Fruit fly (Drosophila melanogaster) whole organism, embryonic: ENCODE results near the gene PAN3.

Experiments
- CG43689 ChIP-seq: fragments of 200-800 bp; sonication (Bioruptor generic); IDR thresholded peaks from 2 replicates; pipeline ENCODE4 v1.3.6; 2022; ENCODE audit warnings: missing biosample characterization, missing genetic modification characterization
- CG7745 ChIP-seq: fragments of 200-800 bp; sonication (Bioruptor generic); optimal IDR thresholded peaks from 2 replicates; lab custom pipeline; 2018; ENCODE audit warnings: missing biosample characterization, mild to moderate bottlenecking, missing genetic modification characterization, moderate library complexity
- CG7987 ChIP-seq: fragments of 200-800 bp; sonication (Bioruptor generic); optimal IDR thresholded peaks from 2 replicates; lab custom pipeline; 2018; ENCODE audit warnings: missing biosample characterization, mild to moderate bottlenecking, missing genetic modification characterization, moderate library complexity
- Dbx ChIP-seq: fragments of 200-800 bp; sonication (Bioruptor generic); IDR thresholded peaks from 3 replicates; pipeline ENCODE4 v1.3.6; 2022; ENCODE audit warnings: missing biosample characterization, missing genetic modification characterization
- Sin3A ChIP-seq: fragments of >200 bp; optimal IDR thresholded peaks from 2 replicates; lab custom pipeline; 2018
- al ChIP-seq: fragments of 200-800 bp; sonication (Bioruptor generic); IDR thresholded peaks from 2 replicates; pipeline ENCODE4 v1.3.6; 2022; ENCODE audit warnings: missing biosample characterization, missing genetic modification characterization
- fu2 ChIP-seq: fragments of 200-800 bp; sonication (Bioruptor generic); optimal IDR thresholded peaks from 2 replicates; lab custom pipeline; 2016; ENCODE audit warnings: missing biosample characterization, missing genetic modification characterization
- oc ChIP-seq: fragments of 200-800 bp; sonication (Bioruptor generic); optimal IDR thresholded peaks from 2 replicates; lab custom pipeline; 2018; ENCODE audit warnings: missing biosample characterization, mild to moderate bottlenecking, missing genetic modification characterization, moderate library complexity
- otp ChIP-seq: fragments of 200-800 bp; sonication (Bioruptor generic); IDR thresholded peaks from 3 replicates; pipeline ENCODE4, ENCODE4 v1.3.6; 2022; ENCODE audit warnings: missing biosample characterization, missing genetic modification characterization
- sens ChIP-seq: fragments of 200-800 bp; sonication (Bioruptor generic); peaks from one replicate; lab custom pipeline; 2016; ENCODE audit warnings: missing biosample characterization, missing genetic modification characterization
- tna ChIP-seq: fragments of 200-800 bp; sonication (Bioruptor generic); IDR thresholded peaks from 2 replicates; pipeline ENCODE4 v1.3.6; 2022; ENCODE audit warnings: missing biosample characterization, missing genetic modification characterization; ENCODE audit not compliant: partially characterized antibody

DNA sequence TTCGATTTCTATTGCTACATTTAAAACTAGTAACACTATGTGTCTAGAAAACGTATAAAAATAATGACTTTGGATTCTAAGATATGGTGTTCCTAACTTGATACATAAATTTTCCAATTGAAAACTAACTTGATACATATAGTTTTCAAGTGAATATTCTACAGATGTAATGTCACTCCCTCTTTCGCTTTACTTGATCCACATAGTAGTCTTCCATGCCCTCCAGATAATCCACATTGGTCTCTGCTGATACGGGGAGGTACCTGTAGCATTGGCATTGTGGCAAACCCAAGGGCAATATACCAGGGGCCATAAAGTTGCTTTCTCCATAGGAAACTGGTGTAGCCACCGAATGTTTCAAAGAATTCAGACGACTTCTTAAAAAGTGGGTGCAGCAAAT is 40.2 kb downstream of the PAN3 start, which contains the start of gene CG45066:
- no peak for TF ChIP-seq fu2 (GFP tag; lab: Kevin White, UChicago)
- TF ChIP-seq oc, result no peak
- TF ChIP-seq otp, result no peak
- no peak for TF ChIP-seq CG7745 (tag; lab: Kevin White, UChicago)
- no peak for TF ChIP-seq tna
- no peak for TF ChIP-seq sens (GFP tag; lab: Kevin White, UChicago)
- no peak for TF ChIP-seq Sin3A (lab: Kevin White, UChicago)
- no peak for TF ChIP-seq CG7987 (GFP tag; lab: Kevin White, UChicago)
- TF ChIP-seq Dbx (GFP tag; lab: Robert Waterston, UW), result no peak
- no peak for TF ChIP-seq CG43689
- TF ChIP-seq al, result no peak
